Worm (Caenorhabditis elegans): ENCODE results near the gene ocr-2.

- TF ChIP-seq unc-62 (GFP tag; optimal IDR thresholded peaks at IDR 0.05): no peak
- no peak for TF ChIP-seq ztf-3 (GFP tag; optimal IDR thresholded peaks at IDR 0.05)
- TF ChIP-seq snpc-4 (GFP tag; optimal IDR thresholded peaks at IDR 0.05): peak; percentile 82
- peak; percentile 37 to 82 (median 66) for TF ChIP-seq snpc-4 (tag; optimal IDR thresholded peaks at IDR 0.05)
- peak; percentile 80; the same call in 1 of the 2 replicates for TF ChIP-seq Y79H2A.3 (GFP tag; conservative IDR thresholded peaks at IDR 0.05)
- no peak for TF ChIP-seq F52B5.7 (tag; optimal IDR thresholded peaks at IDR 0.05)
- no peak; the same call in 1 of the 2 replicates for TF ChIP-seq dox-1 (GFP tag; IDR thresholded peaks at IDR 0.05)
- TF ChIP-seq sea-2 (GFP tag; IDR thresholded peaks at IDR 0.05): no peak
- peak; percentile 68 for TF ChIP-seq somi-1 (GFP tag; optimal IDR thresholded peaks at IDR 0.05)
- TF ChIP-seq gei-17 (GFP tag; optimal IDR thresholded peaks at IDR 0.05): no peak
- TF ChIP-seq Y56A3A.18 (GFP tag; IDR thresholded peaks at IDR 0.05): peak; percentile 67; the same call in 1 of the 2 replicates
Measured at ce11 chrIV:8252856-8253255, 33.0 kb upstream of the ocr-2 start.

Data from whole organism, young adult.